Worm (Caenorhabditis elegans) whole organism, L4 larva: Measurements from ENCODE around the gene gcy-18.

ENCODE experiments used
- F10B5.3 ChIP-seq: sonication (generic microtip); optimal IDR thresholded peaks from 2 replicates; lab custom pipeline; 2016; ENCODE audit warnings: mild to moderate bottlenecking, missing genetic modification characterization, missing compliant biosample characterization
- F37D6.2 ChIP-seq: sonication (generic microtip); optimal IDR thresholded peaks from 2 replicates; lab custom pipeline; 2016; ENCODE audit warnings: mild to moderate bottlenecking, missing genetic modification characterization, missing compliant biosample characterization
- F49E8.2 ChIP-seq: sonication (generic microtip); optimal IDR thresholded peaks from 2 replicates; lab custom pipeline; 2016; ENCODE audit warnings: missing compliant biosample characterization, mild to moderate bottlenecking, missing genetic modification characterization, borderline replicate concordance
- Y5F2A.4 ChIP-seq: fragments of 200-800 bp; sonication (Bioruptor generic); optimal IDR thresholded peaks from 2 replicates; lab custom pipeline; 2018; ENCODE audit warnings: mild to moderate bottlenecking, missing genetic modification characterization, missing compliant biosample characterization
- Y75B8A.6 ChIP-seq: fragments of 200-800 bp; sonication (Bioruptor generic); IDR thresholded peaks from 2 replicates; pipeline ENCODE4 v1.3.6; 2022; ENCODE audit warnings: missing genetic modification reagents, missing genetic modification characterization, missing compliant biosample characterization
- ZK546.5 ChIP-seq, 2 experiments: sonication (generic microtip); optimal IDR thresholded peaks; 2 replicates each; lab custom pipeline; 2017; ENCODE audit warnings: missing biosample characterization in 2 of 2, missing genetic modification characterization in 2 of 2
- ama-1 ChIP-seq: fragments of 150-350 bp; optimal IDR thresholded peaks from 2 replicates; lab custom pipeline; 2014; ENCODE audit warnings: inconsistent platforms, mixed read lengths
- attf-4 ChIP-seq: sonication (generic microtip); optimal IDR thresholded peaks from 3 replicates; lab custom pipeline; 2017; ENCODE audit warnings: missing biosample characterization, missing genetic modification characterization
- ceh-62 ChIP-seq: sonication (generic microtip); optimal IDR thresholded peaks from 2 replicates; lab custom pipeline; 2017; ENCODE audit warnings: missing biosample characterization, missing genetic modification characterization
- cey-2 ChIP-seq: sonication (generic microtip); optimal IDR thresholded peaks from 3 replicates; lab custom pipeline; 2017; ENCODE audit warnings: missing genetic modification characterization, mild to moderate bottlenecking, missing compliant biosample characterization, antibody characterized with exemption, borderline replicate concordance; ENCODE audit not compliant: insufficient read depth
- ctbp-1 ChIP-seq: fragments of 200-800 bp; sonication (Bioruptor generic); IDR thresholded peaks from 2 replicates; pipeline ENCODE4 v1.3.6; 2022; ENCODE audit warnings: missing genetic modification reagents, missing genetic modification characterization, missing compliant biosample characterization
- daf-12 ChIP-seq: fragments of 150-350 bp; optimal IDR thresholded peaks from 2 replicates; lab custom pipeline; 2014; ENCODE audit warnings: missing biosample characterization, missing genetic modification reagents, missing genetic modification characterization
- daf-16 ChIP-seq, 3 experiments: sonication (generic microtip); optimal IDR thresholded peaks; 2 replicates each; lab custom pipeline; 2016 to 2017; ENCODE audit warnings: missing genetic modification characterization in 3 of 3, missing genetic modification reagents in 3 of 3, mild to moderate bottlenecking in 2 of 3, missing compliant biosample characterization in 2 of 3, missing biosample characterization in 1 of 3, moderate library complexity in 1 of 3
- daf-19 ChIP-seq: fragments of 200-800 bp; sonication (Bioruptor generic); conservative IDR thresholded peaks from 2 replicates; pipeline ENCODE4 v1.3.6; 2022; ENCODE audit warnings: missing genetic modification characterization, missing compliant biosample characterization
- dmd-6 ChIP-seq: fragments of 200-800 bp; sonication (Bioruptor generic); IDR thresholded peaks from 2 replicates; pipeline ENCODE4 v1.3.6; 2022; ENCODE audit warnings: missing genetic modification reagents, missing genetic modification characterization, missing compliant biosample characterization
- dpl-1 ChIP-seq: fragments of 150-350 bp; optimal IDR thresholded peaks from 2 replicates; lab custom pipeline; 2014; ENCODE audit warnings: missing biosample characterization, missing genetic modification reagents, missing genetic modification characterization
- duxl-1 ChIP-seq: sonication (generic microtip); optimal IDR thresholded peaks from 2 replicates; lab custom pipeline; 2016; ENCODE audit warnings: mild to moderate bottlenecking, missing genetic modification characterization, moderate library complexity, missing compliant biosample characterization; ENCODE audit not compliant: poor library complexity
- dve-1 ChIP-seq: sonication (generic microtip); optimal IDR thresholded peaks from 2 replicates; lab custom pipeline; 2017; ENCODE audit warnings: antibody characterized with exemption, mild to moderate bottlenecking, missing genetic modification characterization, missing compliant biosample characterization; ENCODE audit not compliant: insufficient read depth
- egl-43 ChIP-seq: fragments of 200-800 bp; sonication (Bioruptor generic); IDR thresholded peaks from 2 replicates; pipeline ENCODE4 v1.3.6; 2022; ENCODE audit warnings: missing genetic modification reagents, missing genetic modification characterization, missing compliant biosample characterization
- fkh-10 ChIP-seq: fragments of 150-350 bp; optimal IDR thresholded peaks from 2 replicates; lab custom pipeline; 2014; ENCODE audit warnings: missing biosample characterization, missing genetic modification reagents, missing genetic modification characterization
- hlh-11 ChIP-seq: fragments of 200-800 bp; sonication (Bioruptor generic); optimal IDR thresholded peaks from 2 replicates; lab custom pipeline; 2018; ENCODE audit warnings: mild to moderate bottlenecking, missing genetic modification characterization, missing compliant biosample characterization
- hmg-1.1 ChIP-seq: fragments of 200-800 bp; sonication (Bioruptor generic); IDR thresholded peaks from 2 replicates; pipeline ENCODE4 v1.3.6; 2022; ENCODE audit warnings: missing genetic modification reagents, missing genetic modification characterization, missing compliant biosample characterization
- lin-15B ChIP-seq: fragments of 150-350 bp; sonication (generic microtip); optimal IDR thresholded peaks from 3 replicates; lab custom pipeline; 2014; ENCODE audit warnings: missing biosample characterization, missing genetic modification characterization
- lin-38 ChIP-seq: fragments of 200-800 bp; sonication (Bioruptor generic); IDR thresholded peaks from 2 replicates; pipeline ENCODE4 v1.3.6; 2022; ENCODE audit warnings: missing genetic modification reagents, missing genetic modification characterization, missing compliant biosample characterization
- lin-39 ChIP-seq: fragments of 150-350 bp; optimal IDR thresholded peaks from 2 replicates; lab custom pipeline; 2014; ENCODE audit warnings: missing biosample characterization, missing genetic modification reagents, missing genetic modification characterization
- madf-5 ChIP-seq, 2 experiments: fragments of 200-800 bp; sonication (Bioruptor generic); IDR thresholded peaks; 2 replicates each; pipeline ENCODE4 v1.3.6; 2022; ENCODE audit warnings: missing compliant biosample characterization in 2 of 2, missing genetic modification characterization in 2 of 2
- madf-9 ChIP-seq: fragments of 200-800 bp; sonication (Bioruptor generic); conservative IDR thresholded peaks from 2 replicates; pipeline ENCODE4 v1.3.6; 2022; ENCODE audit warnings: missing genetic modification reagents, missing genetic modification characterization, missing compliant biosample characterization
- mdt-29 ChIP-seq: fragments of 200-800 bp; sonication (Bioruptor generic); IDR thresholded peaks from 2 replicates; pipeline ENCODE4 v1.3.6; 2022; ENCODE audit warnings: missing genetic modification reagents, missing genetic modification characterization, missing compliant biosample characterization
- mep-1 ChIP-seq: fragments of 150-350 bp; sonication (generic microtip); optimal IDR thresholded peaks from 3 replicates; lab custom pipeline; 2014; ENCODE audit warnings: missing biosample characterization, missing genetic modification characterization
- mxl-3 ChIP-seq: fragments of 200-800 bp; sonication (Bioruptor generic); optimal IDR thresholded peaks from 2 replicates; lab custom pipeline; 2018; ENCODE audit warnings: mild to moderate bottlenecking, missing genetic modification characterization, missing compliant biosample characterization
- nhr-28 ChIP-seq: fragments of 150-350 bp; optimal IDR thresholded peaks from 2 replicates; lab custom pipeline; 2014; ENCODE audit warnings: missing biosample characterization, missing genetic modification characterization
- nhr-41 ChIP-seq: fragments of 200-800 bp; sonication (Bioruptor generic); IDR thresholded peaks from 2 replicates; pipeline ENCODE4 v1.3.6; 2022; ENCODE audit warnings: missing genetic modification reagents, missing genetic modification characterization, missing compliant biosample characterization
- nhr-76 ChIP-seq: fragments of 150-350 bp; optimal IDR thresholded peaks from 2 replicates; lab custom pipeline; 2014; ENCODE audit warnings: missing biosample characterization, missing genetic modification characterization
- php-3 ChIP-seq: fragments of 200-800 bp; sonication (Bioruptor generic); IDR thresholded peaks from 2 replicates; pipeline ENCODE4 v1.3.6; 2022; ENCODE audit warnings: missing genetic modification reagents, missing genetic modification characterization, missing compliant biosample characterization
- pqm-1 ChIP-seq: sonication (generic microtip); optimal IDR thresholded peaks from 2 replicates; lab custom pipeline; 2017; ENCODE audit warnings: missing biosample characterization, missing genetic modification characterization
- rbr-2 ChIP-seq: sonication (generic microtip); optimal IDR thresholded peaks from 2 replicates; lab custom pipeline; 2016; ENCODE audit warnings: missing genotype, missing genetic modification characterization, missing compliant biosample characterization
- saeg-2 ChIP-seq: fragments of 200-800 bp; sonication (Bioruptor generic); IDR thresholded peaks from 2 replicates; pipeline ENCODE4 v1.3.6; 2022; ENCODE audit warnings: missing genetic modification reagents, missing genetic modification characterization, missing compliant biosample characterization
- snpc-1.2 ChIP-seq: fragments of 200-800 bp; sonication (Bioruptor generic); IDR thresholded peaks from 2 replicates; pipeline ENCODE4 v1.3.6; 2022; ENCODE audit warnings: missing genetic modification reagents, missing genetic modification characterization, missing compliant biosample characterization
- tag-97 ChIP-seq: fragments of 200-800 bp; sonication (Bioruptor generic); IDR thresholded peaks from 2 replicates; pipeline ENCODE4 v1.3.6; 2022; ENCODE audit warnings: missing genetic modification characterization, missing compliant biosample characterization
- unc-62 ChIP-seq, 3 experiments: fragments of 150-350 bp in 1 of 3; sonication (generic microtip); optimal IDR thresholded peaks in 2 of 3; peaks in 1 of 3; 1 replicate in 1 of 3; 2 replicates in 2 of 3; lab custom pipeline; 2014 to 2017; ENCODE audit warnings: missing biosample characterization in 3 of 3, missing genetic modification characterization in 3 of 3, missing genetic modification reagents in 3 of 3, missing genotype in 1 of 3
- vab-7 ChIP-seq: fragments of 200-800 bp; sonication (Bioruptor generic); IDR thresholded peaks from 2 replicates; pipeline ENCODE4 v1.3.6; 2022; ENCODE audit warnings: missing genetic modification reagents, missing genetic modification characterization, missing compliant biosample characterization
- zag-1 ChIP-seq: fragments of 150-350 bp; optimal IDR thresholded peaks from 2 replicates; lab custom pipeline; 2014; ENCODE audit warnings: missing biosample characterization, missing genetic modification characterization
- zfp-3 ChIP-seq: fragments of 200-800 bp; sonication (Bioruptor generic); conservative IDR thresholded peaks from 2 replicates; pipeline ENCODE4 v1.3.6; 2022; ENCODE audit warnings: missing genetic modification reagents, missing genetic modification characterization, missing compliant biosample characterization
- ztf-11 ChIP-seq: fragments of 150-350 bp; optimal IDR thresholded peaks from 2 replicates; lab custom pipeline; 2014; ENCODE audit warnings: missing biosample characterization, missing genetic modification characterization
- ztf-7 ChIP-seq: fragments of 150-350 bp; optimal IDR thresholded peaks from 2 replicates; lab custom pipeline; 2014; ENCODE audit warnings: missing biosample characterization, missing genetic modification characterization

gcy-18 gene

ce11 chrIV:12906529-12906928 is 46.6 kb downstream of the gcy-18 start, which contains the start of gene K08D8.3 (continued):
- TF ChIP-seq daf-19 (GFP tag; lab: Robert Waterston, UW): no peak
- TF ChIP-seq egl-43: no peak
- TF ChIP-seq nhr-28 (tag; lab: Kevin White, UChicago): peak; percentile 63
- TF ChIP-seq fkh-10: no peak
- no peak for TF ChIP-seq snpc-1.2
- TF ChIP-seq lin-39 (tag; lab: Kevin White, UChicago): no peak
- TF ChIP-seq lin-15B (tag; lab: Kevin White, UChicago): no peak
- no peak for TF ChIP-seq ZK546.5 (tag; optimal IDR thresholded peaks at IDR 0.05; lab: Kevin White, UChicago)
- TF ChIP-seq unc-62 (GFP tag; optimal IDR thresholded peaks at IDR 0.05 in 1 of 2; lab: Kevin White, UChicago): no peak
- TF ChIP-seq unc-62 (tag; optimal IDR thresholded peaks at IDR 0.05; lab: Kevin White, UChicago): no peak
- no peak for TF ChIP-seq ztf-7 (tag; lab: Kevin White, UChicago)
- peak; percentile 41 for TF ChIP-seq hlh-11 (tag; lab: Kevin White, UChicago)

- no peak for TF ChIP-seq madf-5 (GFP tag; IDR thresholded peaks at IDR 0.05; lab: Robert Waterston, UW)
- no peak for TF ChIP-seq dpl-1 (GFP tag; lab: Kevin White, UChicago)
- TF ChIP-seq Y5F2A.4: no peak
- no peak for TF ChIP-seq ctbp-1 (GFP tag; lab: Robert Waterston, UW)
- no peak for TF ChIP-seq mdt-29
- TF ChIP-seq dmd-6: peak; percentile 78
- TF ChIP-seq rbr-2 (tag; lab: Kevin White, UChicago): no peak
- no peak for TF ChIP-seq lin-15B (tag; lab: Kevin White, UChicago)
- TF ChIP-seq attf-4 (tag; lab: Kevin White, UChicago): no peak
- no peak for TF ChIP-seq cey-2 (tag; lab: Kevin White, UChicago)
- no peak for TF ChIP-seq mxl-3 (GFP tag; lab: Kevin White, UChicago)
- TF ChIP-seq php-3: no peak
- TF ChIP-seq daf-19 (GFP tag; lab: Robert Waterston, UW): no peak
- no peak for TF ChIP-seq F37D6.2 (tag; lab: Kevin White, UChicago)
- peak; percentile 32 for TF ChIP-seq nhr-28 (tag; lab: Kevin White, UChicago)
- no peak for TF ChIP-seq fkh-10
- TF ChIP-seq F49E8.2 (tag; lab: Kevin White, UChicago): no peak
- TF ChIP-seq nhr-41 (GFP tag; lab: Robert Waterston, UW): no peak
- TF ChIP-seq ztf-11 (tag; lab: Kevin White, UChicago): no peak
- TF ChIP-seq mep-1 (tag; lab: Kevin White, UChicago): no peak
- TF ChIP-seq lin-39 (tag; lab: Kevin White, UChicago): no peak
- no peak for TF ChIP-seq ztf-7 (tag; lab: Kevin White, UChicago)
- no peak for TF ChIP-seq madf-9 (GFP tag; lab: Robert Waterston, UW)
- TF ChIP-seq nhr-76 (tag; lab: Kevin White, UChicago): no peak
- TF ChIP-seq vab-7: no peak
- peak; percentile 15 for TF ChIP-seq dve-1 (tag; lab: Kevin White, UChicago)
- TF ChIP-seq ZK546.5 (tag; optimal IDR thresholded peaks at IDR 0.05; lab: Kevin White, UChicago): no peak
- no peak for TF ChIP-seq ceh-62 (tag; lab: Kevin White, UChicago)
- peak; percentile 22 for TF ChIP-seq hlh-11 (tag; lab: Kevin White, UChicago)
- TF ChIP-seq Y75B8A.6: no peak
- TF ChIP-seq tag-97 (GFP tag; lab: Robert Waterston, UW): no peak
- TF ChIP-seq ama-1 (lab: Kevin White, UChicago): no peak
- no peak for TF ChIP-seq daf-16 (GFP tag; optimal IDR thresholded peaks at IDR 0.05; lab: Kevin White, UChicago)
- TF ChIP-seq daf-16 (tag; optimal IDR thresholded peaks at IDR 0.05; lab: Kevin White, UChicago): peak; percentile 16
- TF ChIP-seq lin-38 (GFP tag; lab: Robert Waterston, UW): no peak
- TF ChIP-seq zfp-3 (GFP tag; lab: Robert Waterston, UW): no peak
- TF ChIP-seq daf-12: no peak
- TF ChIP-seq pqm-1: peak; percentile 70
- TF ChIP-seq duxl-1 (tag; lab: Kevin White, UChicago): no peak
- TF ChIP-seq zag-1 (tag; lab: Kevin White, UChicago): no peak
- TF ChIP-seq hmg-1.1 (GFP tag; lab: Robert Waterston, UW): no peak
- TF ChIP-seq F10B5.3 (tag; lab: Kevin White, UChicago): no peak
- TF ChIP-seq saeg-2 (GFP tag; lab: Robert Waterston, UW): no peak
- TF ChIP-seq, all 104 proteins: peak for 6
These were observed 50.0 kb downstream of the gcy-18 start, which contains the start of gene K08D8.4 for ce11 chrIV:12909871-12910270. Gene K08D8.4, minus strand, starts transcription at chrIV:12909998.
